Worm (Caenorhabditis elegans) whole organism, late embryonic: ENCODE measurements around the gene nasp-2.

Experiments
- C38D4.7 ChIP-seq: fragments of 200-800 bp; sonication (Bioruptor generic); optimal IDR thresholded peaks from 2 replicates; lab custom pipeline; 2018; ENCODE audit warnings: mild to moderate bottlenecking, missing genetic modification characterization, moderate library complexity, missing compliant biosample characterization
- K02D7.2 ChIP-seq: sonication (generic microtip); optimal IDR thresholded peaks from 2 replicates; lab custom pipeline; 2017; ENCODE audit warnings: mild to moderate bottlenecking, missing genetic modification characterization, missing compliant biosample characterization
- K09A11.1 ChIP-seq: sonication (generic microtip); optimal IDR thresholded peaks from 2 replicates; lab custom pipeline; 2017; ENCODE audit warnings: antibody characterized with exemption, mild to moderate bottlenecking, missing genetic modification characterization, missing compliant biosample characterization; ENCODE audit not compliant: insufficient read depth
- T23F11.4 ChIP-seq: fragments of 200-800 bp; sonication (Bioruptor generic); optimal IDR thresholded peaks from 2 replicates; lab custom pipeline; 2018; ENCODE audit warnings: mild to moderate bottlenecking, missing genetic modification characterization, missing compliant biosample characterization
- ahr-1 ChIP-seq: sonication (generic microtip); optimal IDR thresholded peaks from 2 replicates; lab custom pipeline; 2016; ENCODE audit warnings: missing genetic modification characterization, missing compliant biosample characterization
- ceh-2 ChIP-seq: sonication (generic microtip); optimal IDR thresholded peaks from 2 replicates; lab custom pipeline; 2016; ENCODE audit warnings: missing genotype, missing genetic modification characterization, missing compliant biosample characterization
- ceh-22 ChIP-seq: sonication (generic microtip); optimal IDR thresholded peaks from 2 replicates; lab custom pipeline; 2017; ENCODE audit warnings: missing biosample characterization, missing genetic modification characterization
- ceh-30 ChIP-seq: fragments of 150-350 bp; optimal IDR thresholded peaks from 2 replicates; lab custom pipeline; 2014; ENCODE audit warnings: missing biosample characterization, missing genetic modification characterization
- ceh-34 ChIP-seq: sonication (generic microtip); optimal IDR thresholded peaks from 2 replicates; lab custom pipeline; 2016; ENCODE audit warnings: mild to moderate bottlenecking, missing genetic modification characterization, missing compliant biosample characterization
- ceh-45 ChIP-seq: fragments of 200-800 bp; sonication (Bioruptor generic); IDR thresholded peaks from 2 replicates; pipeline ENCODE4 v1.3.6; 2022; ENCODE audit warnings: missing genetic modification reagents, missing genetic modification characterization, missing compliant biosample characterization
- ceh-48 ChIP-seq: sonication (generic microtip); optimal IDR thresholded peaks from 2 replicates; lab custom pipeline; 2016; ENCODE audit warnings: missing genetic modification characterization, inconsistent platforms, missing compliant biosample characterization
- ceh-6 ChIP-seq: fragments of 200-800 bp; sonication (Bioruptor generic); optimal IDR thresholded peaks from 2 replicates; lab custom pipeline; 2018; ENCODE audit warnings: mild to moderate bottlenecking, missing genetic modification characterization, missing compliant biosample characterization
- ceh-9 ChIP-seq: sonication (generic microtip); optimal IDR thresholded peaks from 2 replicates; lab custom pipeline; 2016; ENCODE audit warnings: mild to moderate bottlenecking, missing genetic modification characterization, inconsistent platforms, missing compliant biosample characterization
- che-1 ChIP-seq: sonication (generic microtip); optimal IDR thresholded peaks from 2 replicates; lab custom pipeline; 2016; ENCODE audit warnings: mild to moderate bottlenecking, missing genetic modification characterization, missing compliant biosample characterization
- dmd-4 ChIP-seq: sonication (generic microtip); optimal IDR thresholded peaks from 2 replicates; lab custom pipeline; 2016; ENCODE audit warnings: borderline replicate concordance, missing genetic modification characterization, missing compliant biosample characterization
- dve-1 ChIP-seq: sonication (generic microtip); optimal IDR thresholded peaks from 2 replicates; lab custom pipeline; 2017; ENCODE audit warnings: antibody characterized with exemption, mild to moderate bottlenecking, missing genetic modification characterization, missing compliant biosample characterization
- ets-4 ChIP-seq: sonication (generic microtip); optimal IDR thresholded peaks from 2 replicates; lab custom pipeline; 2016; ENCODE audit warnings: missing genetic modification characterization, missing compliant biosample characterization
- fax-1 ChIP-seq: sonication (generic microtip); optimal IDR thresholded peaks from 2 replicates; lab custom pipeline; 2016; ENCODE audit warnings: missing genotype, missing genetic modification characterization, missing compliant biosample characterization
- fkh-10 ChIP-seq: fragments of 150-350 bp; optimal IDR thresholded peaks from 2 replicates; lab custom pipeline; 2014; ENCODE audit warnings: missing biosample characterization, missing genetic modification reagents, missing genetic modification characterization
- fkh-6 ChIP-seq: sonication (generic microtip); optimal IDR thresholded peaks from 2 replicates; lab custom pipeline; 2016; ENCODE audit warnings: missing genetic modification characterization, missing compliant biosample characterization
- gmeb-2 ChIP-seq: sonication (generic microtip); optimal IDR thresholded peaks from 2 replicates; lab custom pipeline; 2016; ENCODE audit warnings: missing genetic modification characterization, inconsistent platforms, missing compliant biosample characterization
- hlh-13 ChIP-seq: fragments of 200-800 bp; sonication (Bioruptor generic); optimal IDR thresholded peaks from 2 replicates; lab custom pipeline; 2018; ENCODE audit warnings: mild to moderate bottlenecking, missing genetic modification characterization, missing compliant biosample characterization
- hlh-15 ChIP-seq: sonication (generic microtip); optimal IDR thresholded peaks from 2 replicates; lab custom pipeline; 2016; ENCODE audit warnings: missing genetic modification characterization, missing compliant biosample characterization
- hlh-6 ChIP-seq: sonication (generic microtip); optimal IDR thresholded peaks from 2 replicates; lab custom pipeline; 2016; ENCODE audit warnings: missing genotype, missing genetic modification characterization, missing compliant biosample characterization
- lin-11 ChIP-seq: fragments of 200-800 bp; sonication (Bioruptor generic); optimal IDR thresholded peaks from 2 replicates; lab custom pipeline; 2018; ENCODE audit warnings: mild to moderate bottlenecking, missing genetic modification characterization, missing compliant biosample characterization
- madf-2 ChIP-seq: sonication (generic microtip); optimal IDR thresholded peaks from 2 replicates; lab custom pipeline; 2017; ENCODE audit warnings: missing genetic modification characterization, missing compliant biosample characterization
- nhr-232 ChIP-seq: sonication (generic microtip); optimal IDR thresholded peaks from 2 replicates; lab custom pipeline; 2016; ENCODE audit warnings: missing genetic modification characterization, missing compliant biosample characterization
- pag-3 ChIP-seq: sonication (generic microtip); optimal IDR thresholded peaks from 2 replicates; lab custom pipeline; 2016; ENCODE audit warnings: missing compliant biosample characterization, missing genetic modification characterization, borderline replicate concordance
- pax-1 ChIP-seq: fragments of 150-350 bp; optimal IDR thresholded peaks from 2 replicates; lab custom pipeline; 2014; ENCODE audit warnings: missing biosample characterization, missing genetic modification characterization
- pqm-1 ChIP-seq: sonication (generic microtip); optimal IDR thresholded peaks from 2 replicates; lab custom pipeline; 2016; ENCODE audit warnings: missing genetic modification characterization, missing compliant biosample characterization
- pros-1 ChIP-seq: fragments of 150-350 bp; optimal IDR thresholded peaks from 2 replicates; lab custom pipeline; 2014; ENCODE audit warnings: missing biosample characterization, missing genetic modification reagents, missing genetic modification characterization
- sdc-2 ChIP-seq: sonication (generic microtip); optimal IDR thresholded peaks from 2 replicates; lab custom pipeline; 2016; ENCODE audit warnings: missing genotype, missing genetic modification characterization, missing compliant biosample characterization
- tbx-7 ChIP-seq: sonication (generic microtip); optimal IDR thresholded peaks from 2 replicates; lab custom pipeline; 2016; ENCODE audit warnings: missing genotype, missing genetic modification characterization, missing compliant biosample characterization
- ttx-3 ChIP-seq: sonication (generic microtip); optimal IDR thresholded peaks from 2 replicates; lab custom pipeline; 2016; ENCODE audit warnings: missing genetic modification reagents, missing genetic modification characterization, missing compliant biosample characterization
- unc-3 ChIP-seq, 2 experiments: fragments of 200-800 bp in 1 of 2; sonication (Bioruptor generic) in 1 of 2; sonication (generic microtip) in 1 of 2; conservative IDR thresholded peaks in 1 of 2; optimal IDR thresholded peaks in 1 of 2; 2 replicates each; pipeline versions ENCODE4 v1.3.6 to Lab custom; 2016 to 2022; ENCODE audit warnings: missing compliant biosample characterization in 2 of 2, missing genetic modification characterization in 2 of 2, missing genetic modification reagents in 1 of 2
- unc-42 ChIP-seq: sonication (generic microtip); optimal IDR thresholded peaks from 2 replicates; lab custom pipeline; 2016; ENCODE audit warnings: missing genotype, missing genetic modification characterization, missing compliant biosample characterization
- unc-55 ChIP-seq: sonication (generic microtip); optimal IDR thresholded peaks from 2 replicates; lab custom pipeline; 2017; ENCODE audit warnings: missing biosample characterization, missing genetic modification reagents, missing genetic modification characterization
- zip-5 ChIP-seq: sonication (generic microtip); optimal IDR thresholded peaks from 2 replicates; lab custom pipeline; 2016; ENCODE audit warnings: missing genetic modification characterization, missing compliant biosample characterization

The nasp-2 gene

DNA sequence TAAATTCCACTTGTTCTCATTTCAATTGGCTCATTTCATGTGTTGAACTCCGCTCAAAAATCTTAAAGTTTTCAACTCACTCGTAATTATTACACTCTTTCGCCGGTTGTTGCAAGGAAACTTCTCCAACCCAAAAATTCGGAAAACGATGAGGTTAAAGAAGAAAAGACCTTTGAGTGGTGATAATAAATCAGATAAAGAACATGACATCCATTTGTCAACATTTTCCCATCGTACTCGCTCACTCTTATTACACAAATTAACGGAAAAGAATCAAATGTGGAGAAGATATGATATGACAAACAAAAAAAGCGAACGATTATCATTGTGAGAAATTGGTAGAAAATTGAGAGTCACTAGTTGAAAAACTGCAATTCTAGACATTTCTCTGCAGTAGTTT, 26.8 kb downstream of the nasp-2 start:
- TF ChIP-seq T23F11.4 (GFP tag; lab: Kevin White, UChicago) (no peak), fkh-6 (tag; lab: Kevin White, UChicago) (no peak), ahr-1 (tag; lab: Kevin White, UChicago) (no peak), pqm-1 (no peak), ets-4 (tag; lab: Kevin White, UChicago) (no peak), madf-2 (tag; lab: Kevin White, UChicago) (no peak), unc-42 (tag; lab: Kevin White, UChicago) (no peak), C38D4.7 (no peak), tbx-7 (tag; lab: Kevin White, UChicago) (no peak), dmd-4 (tag; lab: Kevin White, UChicago) (no peak)

DNA sequence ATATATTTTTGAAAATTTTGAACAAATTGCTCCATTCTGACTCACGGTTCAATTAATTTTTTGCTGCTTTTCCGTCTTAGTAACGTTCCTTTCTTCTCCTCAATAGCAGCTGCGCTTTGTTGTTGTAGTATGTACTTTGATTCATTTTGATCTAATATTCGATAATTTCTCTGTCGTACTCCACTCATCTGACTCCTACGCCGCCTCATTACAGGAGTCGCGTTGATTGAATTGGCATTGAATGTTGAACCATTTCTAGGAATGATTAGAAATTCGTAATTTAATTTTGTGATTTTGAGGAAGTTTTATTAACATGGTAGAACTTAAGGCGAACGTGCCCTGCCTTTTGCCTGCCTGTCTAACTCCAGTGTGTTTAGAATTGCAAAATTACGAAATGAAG, 29.1 kb downstream of the nasp-2 start:
- TF ChIP-seq ceh-34 (tag; lab: Kevin White, UChicago) (no peak), unc-42 (tag; lab: Kevin White, UChicago) (peak; percentile 70)

DNA sequence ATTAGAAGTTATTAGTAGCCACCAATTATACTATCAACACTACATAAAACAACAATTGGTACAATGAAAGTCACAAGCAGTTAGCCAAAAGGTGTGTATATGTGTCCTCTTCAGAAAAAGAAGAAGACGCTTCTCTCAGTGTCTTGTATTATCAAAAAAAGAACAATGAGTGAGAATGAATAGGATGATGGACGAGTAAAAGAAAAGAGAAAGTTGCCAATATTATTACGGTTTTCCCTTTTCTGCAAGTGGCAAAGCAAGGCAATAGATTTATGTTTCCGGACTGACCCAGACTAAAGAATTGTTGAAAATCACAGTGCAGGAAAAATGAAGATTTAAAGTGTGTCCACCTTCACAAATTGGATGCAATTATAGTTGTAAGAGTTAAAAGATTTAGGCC, 31.7 kb downstream of the nasp-2 start:
- TF ChIP-seq hlh-15 (tag; lab: Kevin White, UChicago) (no peak), fax-1 (tag; lab: Kevin White, UChicago) (no peak), ceh-45 (GFP tag; lab: Robert Waterston, UW) (no peak), che-1 (no peak), hlh-6 (tag; lab: Kevin White, UChicago) (no peak), ceh-30 (tag; lab: Kevin White, UChicago) (no peak), ceh-22 (no peak), pros-1 (tag; lab: Kevin White, UChicago) (no peak), unc-3 (GFP tag; conservative IDR thresholded peaks at IDR 0.05; lab: Robert Waterston, UW) (no peak), unc-3 (tag; optimal IDR thresholded peaks at IDR 0.05; lab: Kevin White, UChicago) (no peak), nhr-232 (tag; lab: Kevin White, UChicago) (no peak), tbx-7 (tag; lab: Kevin White, UChicago) (no peak), fkh-6 (tag; lab: Kevin White, UChicago) (no peak), dmd-4 (tag; lab: Kevin White, UChicago) (no peak)

DNA sequence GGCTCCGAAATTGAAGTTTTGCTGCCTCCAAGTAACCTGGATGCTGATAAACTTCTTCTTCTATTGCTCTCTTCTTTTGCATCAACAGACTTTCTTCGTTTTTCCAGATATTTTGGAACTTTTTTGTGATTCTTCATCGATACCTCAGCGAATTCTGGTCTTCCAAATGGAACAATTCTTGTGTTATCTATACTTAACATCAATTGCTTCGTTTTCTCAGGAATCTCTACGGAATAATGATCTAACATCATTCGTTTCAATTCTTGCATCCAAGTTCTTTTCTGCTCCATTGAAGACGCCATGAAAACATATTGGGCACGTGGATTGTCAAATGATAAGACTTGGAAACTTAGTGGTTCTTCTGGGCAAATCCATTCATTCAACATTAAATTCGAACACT, 36.1 kb downstream of the nasp-2 start, which contains the start of gene F32F2.4:
F32F2.4 (plus strand) TSS at position 301 of the 400 bp plus-strand sequence.
- TF ChIP-seq ceh-45 (GFP tag; lab: Robert Waterston, UW) = no peak
- TF ChIP-seq ceh-9 = no peak
- TF ChIP-seq ceh-30 (tag; lab: Kevin White, UChicago) = no peak
- TF ChIP-seq fkh-10 (GFP tag; lab: Kevin White, UChicago) = no peak
- TF ChIP-seq ets-4 (tag; lab: Kevin White, UChicago) = no peak

DNA sequence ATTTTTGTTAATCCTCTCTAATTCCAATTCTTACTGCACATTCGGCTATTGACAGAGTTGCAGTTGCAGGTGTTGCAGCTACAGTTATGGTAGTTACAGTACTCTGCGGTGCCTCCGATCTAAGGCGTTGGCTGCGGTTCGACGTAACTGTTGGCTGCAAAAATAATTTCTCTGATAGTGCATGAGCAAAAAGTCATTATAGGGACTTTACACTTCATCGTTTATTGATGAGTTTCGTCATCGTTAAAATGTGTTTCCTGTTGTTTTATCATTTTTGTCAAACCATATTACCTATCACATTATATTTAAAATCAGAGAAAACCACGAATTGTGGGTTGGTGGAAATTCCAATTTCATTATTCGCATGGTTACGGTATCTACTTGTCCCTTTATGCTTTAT, 37.4 kb downstream of the nasp-2 start:
- TF ChIP-seq ets-4 (tag; lab: Kevin White, UChicago) (no peak), ceh-2 (tag; lab: Kevin White, UChicago) (no peak), fax-1 (tag; lab: Kevin White, UChicago) (no peak), gmeb-2 (tag; lab: Kevin White, UChicago) (no peak), ttx-3 (tag; lab: Kevin White, UChicago) (no peak)

DNA sequence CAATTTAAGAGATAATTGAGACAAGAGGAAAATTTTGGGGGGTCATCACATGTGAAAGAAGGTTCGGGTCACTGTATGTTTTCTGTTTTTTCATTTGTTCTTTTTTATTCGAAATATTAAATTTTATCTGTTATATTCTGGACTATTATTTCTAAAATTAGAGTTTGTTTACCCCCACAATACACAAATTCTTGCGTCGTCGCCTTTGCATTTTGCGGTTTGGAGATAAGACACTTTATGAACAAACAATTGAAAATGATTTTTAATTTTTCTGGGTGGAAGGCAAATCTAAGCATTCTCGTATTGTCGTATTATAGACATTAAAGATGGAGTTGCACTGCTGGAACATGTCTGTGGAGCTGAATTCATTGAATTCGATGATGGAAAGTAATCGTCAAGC, 38.8 kb downstream of the nasp-2 start:
- no peak for TF ChIP-seq pag-3
- TF ChIP-seq ceh-22 = no peak
- no peak for TF ChIP-seq lin-11 (tag; lab: Kevin White, UChicago)
- TF ChIP-seq unc-55 (GFP tag; lab: Kevin White, UChicago) = no peak

DNA sequence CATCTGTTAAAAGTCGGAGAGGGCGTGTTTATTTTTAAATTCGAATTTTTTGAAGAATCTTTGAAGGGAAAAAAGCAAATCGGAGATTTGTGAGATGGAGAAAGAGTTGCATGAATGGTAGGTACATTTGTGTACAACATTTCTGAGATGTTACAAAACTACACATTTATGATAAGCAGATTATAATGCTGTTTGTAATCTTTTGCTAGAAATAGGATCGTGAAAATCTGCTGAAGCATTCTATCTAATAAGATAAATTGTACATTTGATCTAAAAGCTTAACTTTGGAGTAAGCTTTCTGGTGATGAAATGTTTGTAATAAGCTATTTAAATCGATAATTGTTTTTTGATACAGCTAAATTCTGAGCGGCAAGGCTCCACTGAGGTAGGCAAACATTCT, 39.8 kb downstream of the nasp-2 start:
- no peak for TF ChIP-seq zip-5 (tag; lab: Kevin White, UChicago)
- no peak for TF ChIP-seq dve-1 (tag; lab: Kevin White, UChicago)
- no peak for TF ChIP-seq gmeb-2 (tag; lab: Kevin White, UChicago)
- TF ChIP-seq pag-3 = no peak
- TF ChIP-seq ceh-6 (GFP tag; lab: Kevin White, UChicago) = no peak
- no peak for TF ChIP-seq K02D7.2 (tag; lab: Kevin White, UChicago)
- TF ChIP-seq ceh-48 = no peak
- no peak for TF ChIP-seq hlh-6 (tag; lab: Kevin White, UChicago)
- TF ChIP-seq dmd-4 (tag; lab: Kevin White, UChicago) = no peak
- TF ChIP-seq sdc-2 (tag; lab: Kevin White, UChicago) = no peak
- TF ChIP-seq hlh-13 (GFP tag; lab: Kevin White, UChicago) = no peak
- no peak for TF ChIP-seq hlh-15 (tag; lab: Kevin White, UChicago)
- no peak for TF ChIP-seq nhr-232 (tag; lab: Kevin White, UChicago)
- no peak for TF ChIP-seq lin-11 (tag; lab: Kevin White, UChicago)
- TF ChIP-seq fax-1 (tag; lab: Kevin White, UChicago) = no peak
- no peak for TF ChIP-seq pax-1 (tag; lab: Kevin White, UChicago)
- no peak for TF ChIP-seq K09A11.1 (tag; lab: Kevin White, UChicago)
- TF ChIP-seq, all 69 proteins: peak for 0
